Worm (Caenorhabditis elegans) whole organism, L1 larva: ENCODE data around the gene ckb-2.
A peak's percentile ranks its signal among the peaks of the same experiment; 100 is the strongest.

Source experiments
- C04F5.9 ChIP-seq: sonication (generic microtip); optimal IDR thresholded peaks from 2 replicates; lab custom pipeline; 2016; ENCODE audit warnings: missing genetic modification characterization, missing compliant biosample characterization
- C16A3.4 ChIP-seq: fragments of 150-350 bp; optimal IDR thresholded peaks from 2 replicates; lab custom pipeline; 2014; ENCODE audit warnings: missing biosample characterization, missing genetic modification characterization
- Y116A8C.19 ChIP-seq: sonication (generic microtip); optimal IDR thresholded peaks from 2 replicates; lab custom pipeline; 2016; ENCODE audit warnings: missing compliant biosample characterization, missing genetic modification characterization, borderline replicate concordance
- aha-1 ChIP-seq: fragments of 150-350 bp; optimal IDR thresholded peaks from 2 replicates; lab custom pipeline; 2014; ENCODE audit warnings: missing biosample characterization, missing genetic modification characterization
- alr-1 ChIP-seq: fragments of 200-800 bp; sonication (Bioruptor generic); optimal IDR thresholded peaks from 2 replicates; lab custom pipeline; 2018; ENCODE audit warnings: borderline replicate concordance, mild to moderate bottlenecking, missing genetic modification characterization, missing compliant biosample characterization
- blmp-1 ChIP-seq: fragments of 150-350 bp; optimal IDR thresholded peaks from 2 replicates; lab custom pipeline; 2014; ENCODE audit warnings: missing biosample characterization, missing genetic modification characterization
- ceh-82 ChIP-seq, 3 experiments: fragments of 150-350 bp in 1 of 3; sonication (generic microtip) in 2 of 3; optimal IDR thresholded peaks; 2 replicates each; lab custom pipeline; 2014 to 2017; ENCODE audit warnings: missing biosample characterization in 3 of 3, missing genetic modification characterization in 3 of 3
- ceh-90 ChIP-seq: sonication (generic microtip); optimal IDR thresholded peaks from 2 replicates; lab custom pipeline; 2016; ENCODE audit warnings: missing genetic modification characterization, missing compliant biosample characterization
- ces-1 ChIP-seq: fragments of 150-350 bp; optimal IDR thresholded peaks from 2 replicates; lab custom pipeline; 2014; ENCODE audit warnings: missing biosample characterization, missing genetic modification reagents, missing genetic modification characterization
- dpl-1 ChIP-seq, 3 experiments: fragments of 150-350 bp in 2 of 3; sonication (generic microtip) in 1 of 3; optimal IDR thresholded peaks; 2 replicates each; lab custom pipeline; 2014 to 2017; ENCODE audit warnings: missing biosample characterization in 3 of 3, missing genetic modification characterization in 3 of 3, missing genetic modification reagents in 3 of 3
- dsc-1 ChIP-seq: sonication (generic microtip); optimal IDR thresholded peaks from 2 replicates; lab custom pipeline; 2016; ENCODE audit warnings: mild to moderate bottlenecking, missing genetic modification characterization, missing compliant biosample characterization
- efl-1 ChIP-seq, 4 experiments: fragments of 150-350 bp; optimal IDR thresholded peaks in 3 of 4; peaks in 1 of 4; 1 replicate in 1 of 4; 2 replicates in 3 of 4; lab custom pipeline; 2014; ENCODE audit warnings: missing biosample characterization in 2 of 4, missing genetic modification characterization in 2 of 4, missing genetic modification reagents in 2 of 4
- efl-3 ChIP-seq: fragments of 200-800 bp; sonication (Bioruptor generic); optimal IDR thresholded peaks from 2 replicates; lab custom pipeline; 2018; ENCODE audit warnings: mild to moderate bottlenecking, missing genetic modification characterization, missing compliant biosample characterization
- egl-13 ChIP-seq: sonication (generic microtip); optimal IDR thresholded peaks from 2 replicates; lab custom pipeline; 2016; ENCODE audit warnings: missing genotype, missing genetic modification reagents, missing genetic modification characterization, missing compliant biosample characterization
- elt-2 ChIP-seq: sonication (generic microtip); optimal IDR thresholded peaks from 2 replicates; lab custom pipeline; 2016; ENCODE audit warnings: missing genetic modification characterization, mild to moderate bottlenecking, inconsistent platforms, missing compliant biosample characterization, missing genetic modification reagents
- ets-5 ChIP-seq: fragments of 200-800 bp; sonication (Bioruptor generic); IDR thresholded peaks from 2 replicates; pipeline ENCODE4 v1.3.6; 2022; ENCODE audit warnings: missing genetic modification characterization, missing compliant biosample characterization
- fkh-4 ChIP-seq: sonication (generic microtip); optimal IDR thresholded peaks from 2 replicates; lab custom pipeline; 2016; ENCODE audit warnings: missing compliant biosample characterization, missing genetic modification characterization, borderline replicate concordance
- fkh-8 ChIP-seq: sonication (generic microtip); optimal IDR thresholded peaks from 2 replicates; lab custom pipeline; 2016; ENCODE audit warnings: mild to moderate bottlenecking, missing genetic modification characterization, missing compliant biosample characterization
- hlh-17 ChIP-seq: fragments of 200-800 bp; sonication (Bioruptor generic); optimal IDR thresholded peaks from 2 replicates; lab custom pipeline; 2018; ENCODE audit warnings: missing genetic modification characterization, mild to moderate bottlenecking, missing compliant biosample characterization, moderate library complexity, borderline replicate concordance
- hpl-2 ChIP-seq: fragments of 150-350 bp; optimal IDR thresholded peaks from 2 replicates; lab custom pipeline; 2014; ENCODE audit warnings: missing biosample characterization, missing genetic modification reagents, missing genetic modification characterization
- irx-1 ChIP-seq: sonication (generic microtip); optimal IDR thresholded peaks from 2 replicates; lab custom pipeline; 2016; ENCODE audit warnings: missing genetic modification characterization, missing compliant biosample characterization
- jun-1 ChIP-seq: fragments of 150-350 bp; optimal IDR thresholded peaks from 2 replicates; lab custom pipeline; 2014; ENCODE audit warnings: missing biosample characterization, missing genetic modification reagents, missing genetic modification characterization
- mab-9 ChIP-seq: fragments of 200-800 bp; sonication (Bioruptor generic); IDR thresholded peaks from 2 replicates; pipeline ENCODE4 v1.3.6; 2022; ENCODE audit warnings: missing genetic modification reagents, missing genetic modification characterization, missing compliant biosample characterization
- mef-2 ChIP-seq: fragments of 150-350 bp; optimal IDR thresholded peaks from 2 replicates; lab custom pipeline; 2014; ENCODE audit warnings: missing biosample characterization, missing genetic modification characterization
- nhr-19 ChIP-seq: fragments of 200-800 bp; sonication (Bioruptor generic); conservative IDR thresholded peaks from 2 replicates; pipeline ENCODE4 v1.3.6; 2022; ENCODE audit warnings: missing genetic modification characterization, missing compliant biosample characterization
- nhr-20 ChIP-seq: sonication (generic microtip); optimal IDR thresholded peaks from 2 replicates; lab custom pipeline; 2016; ENCODE audit warnings: mild to moderate bottlenecking, missing genetic modification characterization, missing compliant biosample characterization
- nhr-237 ChIP-seq: fragments of 150-350 bp; optimal IDR thresholded peaks from 2 replicates; lab custom pipeline; 2014; ENCODE audit warnings: missing biosample characterization, missing genetic modification characterization
- nhr-28 ChIP-seq: fragments of 150-350 bp; optimal IDR thresholded peaks from 2 replicates; lab custom pipeline; 2014; ENCODE audit warnings: missing biosample characterization, missing genetic modification characterization
- nhr-47 ChIP-seq: sonication (generic microtip); optimal IDR thresholded peaks from 2 replicates; lab custom pipeline; 2016; ENCODE audit warnings: mild to moderate bottlenecking, missing genetic modification characterization, moderate library complexity, missing compliant biosample characterization
- nhr-76 ChIP-seq: sonication (generic microtip); optimal IDR thresholded peaks from 2 replicates; lab custom pipeline; 2017; ENCODE audit warnings: missing biosample characterization, missing genetic modification characterization
- nhr-77 ChIP-seq: fragments of 150-350 bp; optimal IDR thresholded peaks from 2 replicates; lab custom pipeline; 2014; ENCODE audit warnings: missing biosample characterization, missing genetic modification characterization
- nhr-85 ChIP-seq: sonication (generic microtip); peaks from one replicate; lab custom pipeline; 2016; ENCODE audit warnings: missing genetic modification characterization, inconsistent platforms, missing compliant biosample characterization
- nhr-90 ChIP-seq: sonication (generic microtip); optimal IDR thresholded peaks from 2 replicates; lab custom pipeline; 2016; ENCODE audit warnings: mild to moderate bottlenecking, missing genetic modification characterization, missing compliant biosample characterization; ENCODE audit not compliant: poor library complexity
- pag-3 ChIP-seq: sonication (generic microtip); optimal IDR thresholded peaks from 2 replicates; lab custom pipeline; 2017; ENCODE audit warnings: missing genetic modification characterization, mild to moderate bottlenecking, missing compliant biosample characterization, antibody characterized with exemption, borderline replicate concordance; ENCODE audit not compliant: insufficient read depth
- pax-3 ChIP-seq: fragments of 200-800 bp; sonication (Bioruptor generic); optimal IDR thresholded peaks from 2 replicates; lab custom pipeline; 2018; ENCODE audit warnings: mild to moderate bottlenecking, missing genetic modification characterization, moderate library complexity, missing compliant biosample characterization
- rnt-1 ChIP-seq: sonication (generic microtip); optimal IDR thresholded peaks from 2 replicates; lab custom pipeline; 2016; ENCODE audit warnings: mild to moderate bottlenecking, missing genetic modification characterization, moderate library complexity, missing compliant biosample characterization
- skn-1 ChIP-seq: fragments of 150-350 bp; optimal IDR thresholded peaks from 2 replicates; lab custom pipeline; 2014; ENCODE audit warnings: missing biosample characterization, missing genetic modification characterization
- snpc-4 ChIP-seq: fragments of 150-350 bp; optimal IDR thresholded peaks from 2 replicates; lab custom pipeline; 2014; ENCODE audit warnings: missing biosample characterization, missing genetic modification characterization
- sox-4 ChIP-seq: sonication (generic microtip); optimal IDR thresholded peaks from 2 replicates; lab custom pipeline; 2016; ENCODE audit warnings: missing genetic modification characterization, missing compliant biosample characterization
- sptf-1 ChIP-seq: fragments of 150-350 bp; optimal IDR thresholded peaks from 2 replicates; lab custom pipeline; 2014; ENCODE audit warnings: missing biosample characterization, missing genetic modification characterization
- swsn-7 ChIP-seq: sonication (generic microtip); optimal IDR thresholded peaks from 2 replicates; lab custom pipeline; 2016; ENCODE audit warnings: missing genetic modification characterization, missing compliant biosample characterization
- tbx-2 ChIP-seq: sonication (generic microtip); optimal IDR thresholded peaks from 2 replicates; lab custom pipeline; 2016; ENCODE audit warnings: missing genetic modification characterization, missing compliant biosample characterization
- unc-130 ChIP-seq: fragments of 150-350 bp; optimal IDR thresholded peaks from 2 replicates; lab custom pipeline; 2017; ENCODE audit warnings: missing biosample characterization, missing genetic modification characterization, inconsistent platforms
- unc-86 ChIP-seq: sonication (generic microtip); optimal IDR thresholded peaks from 2 replicates; lab custom pipeline; 2016; ENCODE audit warnings: missing genetic modification characterization, missing compliant biosample characterization
- unc-98 ChIP-seq: fragments of 200-800 bp; sonication (Bioruptor generic); IDR thresholded peaks from 2 replicates; pipeline ENCODE4 v1.3.6; 2022; ENCODE audit warnings: missing genetic modification characterization, missing compliant biosample characterization
- vab-15 ChIP-seq: sonication (generic microtip); optimal IDR thresholded peaks from 2 replicates; lab custom pipeline; 2017; ENCODE audit warnings: missing genotype, mild to moderate bottlenecking, missing genetic modification characterization, missing compliant biosample characterization
- xbp-1 ChIP-seq: sonication (generic microtip); optimal IDR thresholded peaks from 2 replicates; lab custom pipeline; 2016; ENCODE audit warnings: missing genetic modification characterization, missing compliant biosample characterization
- zag-1 ChIP-seq: fragments of 150-350 bp; optimal IDR thresholded peaks from 2 replicates; lab custom pipeline; 2014; ENCODE audit warnings: missing biosample characterization, missing genetic modification characterization
- ztf-11 ChIP-seq, 2 experiments: sonication (generic microtip); optimal IDR thresholded peaks; 2 replicates each; lab custom pipeline; 2016 to 2017; ENCODE audit warnings: missing genetic modification characterization in 2 of 2, missing biosample characterization in 1 of 2, missing compliant biosample characterization in 1 of 2
- ztf-4 ChIP-seq: fragments of 150-350 bp; optimal IDR thresholded peaks from 2 replicates; lab custom pipeline; 2014; ENCODE audit warnings: missing biosample characterization, missing genetic modification characterization

Gene ckb-2

ce11 chrIII:4330984-4331383 lies 36.8 kb upstream of the ckb-2 start, which contains the start of gene gly-6 (continued):
- TF ChIP-seq fkh-4 (tag; lab: Kevin White, UChicago) = no peak
- TF ChIP-seq efl-3 = no peak
- TF ChIP-seq nhr-19 (GFP tag; lab: Robert Waterston, UW) = no peak
- no peak for TF ChIP-seq egl-13
- no peak for TF ChIP-seq nhr-28 (tag; lab: Kevin White, UChicago)

ce11 chrIII:4332543-4333042 lies 35.2 kb upstream of the ckb-2 start, which contains the start of gene cdk-12:
TSS of gene cdk-12 (plus strand) at chrIII:4332992.
- TF ChIP-seq ceh-82 (tag; optimal IDR thresholded peaks at IDR 0.05; lab: Kevin White, UChicago) (peak in 1 of 3 experiments; percentile 56), alr-1 (tag; lab: Kevin White, UChicago) (no peak), nhr-85 (peak; percentile 9), ces-1 (GFP tag; lab: Kevin White, UChicago) (no peak), tbx-2 (tag; lab: Kevin White, UChicago) (peak; percentile 28), nhr-90 (peak; percentile 35), ztf-11 (tag; optimal IDR thresholded peaks at IDR 0.05; lab: Kevin White, UChicago) (no peak), pag-3 (tag; lab: Kevin White, UChicago) (peak; percentile 69), nhr-77 (no peak), swsn-7 (tag; lab: Kevin White, UChicago) (peak; percentile 52), sox-4 (tag; lab: Kevin White, UChicago) (no peak), unc-130 (tag; lab: Kevin White, UChicago) (no peak), nhr-47 (tag; lab: Kevin White, UChicago) (peak; percentile 51), efl-1 (optimal IDR thresholded peaks at IDR 0.05; lab: Kevin White, UChicago) (peak; percentile 39 to 57), efl-1 (GFP tag; optimal IDR thresholded peaks at IDR 0.05 in 1 of 2; lab: Kevin White, UChicago) (peak; percentile 51 to 94), rnt-1 (tag; lab: Kevin White, UChicago) (peak; percentile 70), fkh-8 (tag; lab: Kevin White, UChicago) (no peak), blmp-1 (tag; lab: Kevin White, UChicago) (peak; percentile 53), ceh-90 (tag; lab: Kevin White, UChicago) (no peak), ztf-4 (no peak), mab-9 (GFP tag; lab: Robert Waterston, UW) (no peak), zag-1 (tag; lab: Kevin White, UChicago) (no peak), irx-1 (tag; lab: Kevin White, UChicago) (peak; percentile 6), nhr-76 (tag; lab: Kevin White, UChicago) (no peak), unc-86 (tag; lab: Kevin White, UChicago) (no peak), dsc-1 (peak; percentile 19), pax-3 (no peak), nhr-237 (tag; lab: Kevin White, UChicago) (no peak), skn-1 (tag; lab: Kevin White, UChicago) (peak; percentile 66), dpl-1 (GFP tag; optimal IDR thresholded peaks at IDR 0.05; lab: Kevin White, UChicago) (peak; percentile 34 to 62 (median 36)), egl-13 (no peak), hlh-17 (no peak), jun-1 (no peak), vab-15 (tag; lab: Kevin White, UChicago) (no peak), C04F5.9 (tag; lab: Kevin White, UChicago) (no peak), aha-1 (tag; lab: Kevin White, UChicago) (no peak), ets-5 (GFP tag; lab: Robert Waterston, UW) (no peak), elt-2 (tag; lab: Kevin White, UChicago) (no peak), snpc-4 (peak; percentile 20), C16A3.4 (peak; percentile 35), nhr-19 (GFP tag; lab: Robert Waterston, UW) (peak; percentile 29), Y116A8C.19 (tag; lab: Kevin White, UChicago) (no peak), sptf-1 (no peak), hpl-2 (GFP tag; lab: Kevin White, UChicago) (no peak), mef-2 (no peak), unc-98 (GFP tag; lab: Robert Waterston, UW) (no peak), nhr-20 (tag; lab: Kevin White, UChicago) (peak; percentile 34), xbp-1 (tag; lab: Kevin White, UChicago) (peak; percentile 53)
